Fruit fly (Drosophila melanogaster) Kc167 (cell line): Measurements from ENCODE around the gene Hnf4.

Source experiments
- Sin3A ChIP-seq: fragments of >200 bp; optimal IDR thresholded peaks from 2 replicates; lab custom pipeline; 2018; ENCODE audit warnings: missing external identifiers
- h ChIP-seq: fragments of >200 bp; optimal IDR thresholded peaks from 3 replicates; lab custom pipeline; 2018; ENCODE audit warnings: missing external identifiers
- insv ChIP-seq: fragments of >200 bp; optimal IDR thresholded peaks from 3 replicates; lab custom pipeline; 2018; ENCODE audit warnings: missing external identifiers
- psq ChIP-seq: fragments of >200 bp; optimal IDR thresholded peaks from 2 replicates; lab custom pipeline; 2017; ENCODE audit warnings: missing external identifiers
- ttk ChIP-seq: sonication (Bioruptor generic); optimal IDR thresholded peaks from 2 replicates; lab custom pipeline; 2017; ENCODE audit warnings: missing external identifiers

DNA sequence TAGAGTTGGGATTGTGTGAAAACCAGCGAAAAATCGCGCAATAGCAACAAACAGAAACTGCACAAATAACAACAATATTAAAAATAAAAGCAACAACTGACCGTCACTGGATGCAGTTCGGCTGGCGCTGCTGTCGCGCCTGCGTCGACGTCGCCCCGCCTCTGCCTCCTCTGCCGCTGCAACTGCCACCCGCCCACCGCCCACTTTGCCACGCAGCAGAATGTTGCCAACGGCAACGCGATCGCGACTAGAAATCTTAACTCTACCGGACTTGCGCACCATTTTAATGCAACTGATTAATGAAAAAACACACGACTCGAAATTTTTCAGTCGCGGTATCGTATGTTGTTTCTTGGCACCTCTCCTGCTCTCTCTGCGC is 18.5 kb downstream of the Hnf4 start:
- TF ChIP-seq Sin3A (lab: Kevin White, UChicago) (no peak), insv (lab: Kevin White, UChicago) (no peak), h (lab: Kevin White, UChicago) (no peak), psq (lab: Kevin White, UChicago) (no peak), ttk (lab: Kevin White, UChicago) (no peak)
